Worm (Caenorhabditis elegans) whole organism, young adult: ENCODE measurements around the gene ace-4.

Experiments
- B0019.2 ChIP-seq: fragments of 200-800 bp; sonication (Bioruptor generic); conservative IDR thresholded peaks from 2 replicates; pipeline ENCODE4 v1.3.6; 2022; ENCODE audit warnings: missing genetic modification reagents, missing genetic modification characterization, missing compliant biosample characterization
- B0035.1 ChIP-seq: sonication (generic microtip); optimal IDR thresholded peaks from 2 replicates; lab custom pipeline; 2016; ENCODE audit warnings: missing genetic modification characterization, mild to moderate bottlenecking, missing compliant biosample characterization, missing genotype, missing genetic modification reagents
- F37B4.10 ChIP-seq: fragments of 200-800 bp; sonication (Bioruptor generic); IDR thresholded peaks from 2 replicates; pipeline ENCODE4 v1.3.6; 2022; ENCODE audit warnings: missing genetic modification characterization, missing compliant biosample characterization
- F49E8.2 ChIP-seq: sonication (generic microtip); optimal IDR thresholded peaks from 3 replicates; lab custom pipeline; 2017; ENCODE audit warnings: missing genetic modification characterization, mild to moderate bottlenecking, missing compliant biosample characterization, antibody characterized with exemption, moderate library complexity; ENCODE audit not compliant: insufficient read depth
- F52B5.7 ChIP-seq: sonication (generic microtip); optimal IDR thresholded peaks from 2 replicates; lab custom pipeline; 2016; ENCODE audit warnings: mild to moderate bottlenecking, missing genetic modification characterization, missing compliant biosample characterization
- F55B11.4 ChIP-seq: sonication (generic microtip); optimal IDR thresholded peaks from 2 replicates; lab custom pipeline; 2016; ENCODE audit warnings: missing compliant biosample characterization, missing genetic modification characterization, borderline replicate concordance; ENCODE audit not compliant: insufficient read depth
- T07F8.4 ChIP-seq: sonication (generic microtip); optimal IDR thresholded peaks from 2 replicates; lab custom pipeline; 2016; ENCODE audit warnings: mild to moderate bottlenecking, missing genetic modification characterization, moderate library complexity, missing compliant biosample characterization
- Y53G8AR.9 ChIP-seq: fragments of 200-800 bp; sonication (Bioruptor generic); conservative IDR thresholded peaks from 2 replicates; pipeline ENCODE4 v1.3.6; 2022; ENCODE audit warnings: missing genetic modification reagents, missing genetic modification characterization, missing compliant biosample characterization
- Y95B8A.8 ChIP-seq: fragments of 200-800 bp; sonication (Bioruptor generic); IDR thresholded peaks from 2 replicates; pipeline ENCODE4 v1.3.6; 2022; ENCODE audit warnings: missing genetic modification reagents, missing genetic modification characterization, missing compliant biosample characterization
- ama-1 ChIP-seq, 3 experiments: fragments of 150-350 bp in 1 of 3; sonication (generic microtip) in 2 of 3; optimal IDR thresholded peaks; 2 replicates each; lab custom pipeline; 2014 to 2018; ENCODE audit warnings: missing biosample characterization in 2 of 3, missing genetic modification characterization in 2 of 3, missing genetic modification reagents in 2 of 3
- aptf-2 ChIP-seq: fragments of 200-800 bp; sonication (Bioruptor generic); conservative IDR thresholded peaks from 2 replicates; pipeline ENCODE4 v1.3.6; 2022; ENCODE audit warnings: missing genetic modification reagents, missing genetic modification characterization, missing compliant biosample characterization
- atf-7 ChIP-seq: sonication (generic microtip); optimal IDR thresholded peaks from 2 replicates; lab custom pipeline; 2017; ENCODE audit warnings: mild to moderate bottlenecking, missing genetic modification characterization, missing compliant biosample characterization
- bed-2 ChIP-seq: fragments of 200-800 bp; sonication (Bioruptor generic); IDR thresholded peaks from 2 replicates; pipeline ENCODE4 v1.3.6; 2022; ENCODE audit warnings: missing genetic modification reagents, missing genetic modification characterization, missing compliant biosample characterization
- ceh-58 ChIP-seq: fragments of 200-800 bp; sonication (Bioruptor generic); IDR thresholded peaks from 2 replicates; pipeline ENCODE4 v1.3.6; 2022; ENCODE audit warnings: missing genetic modification characterization, missing compliant biosample characterization
- ceh-91 ChIP-seq: fragments of 200-800 bp; sonication (Bioruptor generic); IDR thresholded peaks from 2 replicates; pipeline ENCODE4 v1.3.6; 2022; ENCODE audit warnings: missing genetic modification reagents, missing genetic modification characterization, missing compliant biosample characterization
- dpff-1 ChIP-seq: sonication (generic microtip); optimal IDR thresholded peaks from 2 replicates; lab custom pipeline; 2017; ENCODE audit warnings: mild to moderate bottlenecking, missing genetic modification characterization, missing compliant biosample characterization
- dpl-1 ChIP-seq: fragments of 150-350 bp; optimal IDR thresholded peaks from 2 replicates; lab custom pipeline; 2014; ENCODE audit warnings: missing biosample characterization, missing genetic modification reagents, missing genetic modification characterization
- efl-1 ChIP-seq: fragments of 150-350 bp; optimal IDR thresholded peaks from 2 replicates; lab custom pipeline; 2014; ENCODE audit warnings: missing biosample characterization, missing genetic modification reagents, missing genetic modification characterization
- egl-44 ChIP-seq: fragments of 200-800 bp; sonication (Bioruptor generic); IDR thresholded peaks from 2 replicates; pipeline ENCODE4 v1.3.6; 2022; ENCODE audit warnings: missing genetic modification reagents, missing genetic modification characterization, missing compliant biosample characterization
- egrh-3 ChIP-seq: fragments of 200-800 bp; sonication (Bioruptor generic); IDR thresholded peaks from 2 replicates; pipeline ENCODE4 v1.3.6; 2022; ENCODE audit warnings: missing genetic modification reagents, missing genetic modification characterization, missing compliant biosample characterization
- ets-4 ChIP-seq: fragments of 200-800 bp; sonication (Bioruptor generic); optimal IDR thresholded peaks from 2 replicates; lab custom pipeline; 2018; ENCODE audit warnings: mild to moderate bottlenecking, missing genetic modification characterization, missing compliant biosample characterization
- fkh-3 ChIP-seq: sonication (generic microtip); optimal IDR thresholded peaks from 2 replicates; lab custom pipeline; 2016; ENCODE audit warnings: mild to moderate bottlenecking, missing genetic modification characterization, missing compliant biosample characterization
- gei-17 ChIP-seq: fragments of 200-800 bp; sonication (Bioruptor generic); optimal IDR thresholded peaks from 2 replicates; lab custom pipeline; 2018; ENCODE audit warnings: mild to moderate bottlenecking, missing genetic modification characterization, missing compliant biosample characterization
- hlh-26 ChIP-seq: fragments of 200-800 bp; sonication (Bioruptor generic); conservative IDR thresholded peaks from 2 replicates; pipeline ENCODE4 v1.3.6; 2022; ENCODE audit warnings: missing genetic modification reagents, missing genetic modification characterization, missing compliant biosample characterization
- hmg-20 ChIP-seq: fragments of 200-800 bp; sonication (Bioruptor generic); IDR thresholded peaks from 2 replicates; pipeline ENCODE4 v1.3.6; 2022; ENCODE audit warnings: missing genetic modification reagents, missing genetic modification characterization, missing compliant biosample characterization
- lag-1 ChIP-seq: fragments of 200-800 bp; sonication (Bioruptor generic); IDR thresholded peaks from 2 replicates; pipeline ENCODE4 v1.3.6; 2022; ENCODE audit warnings: missing genetic modification reagents, missing genetic modification characterization, missing compliant biosample characterization
- let-526 ChIP-seq: fragments of 200-800 bp; sonication (Bioruptor generic); IDR thresholded peaks from 2 replicates; pipeline ENCODE4 v1.3.6; 2022; ENCODE audit warnings: missing genetic modification reagents, missing genetic modification characterization, missing compliant biosample characterization
- lin-54 ChIP-seq: fragments of 200-800 bp; sonication (Bioruptor generic); optimal IDR thresholded peaks from 2 replicates; lab custom pipeline; 2018; ENCODE audit warnings: mild to moderate bottlenecking, missing genetic modification characterization, missing compliant biosample characterization
- lsl-1 ChIP-seq: fragments of 200-800 bp; sonication (Bioruptor generic); optimal IDR thresholded peaks from 2 replicates; lab custom pipeline; 2018; ENCODE audit warnings: mild to moderate bottlenecking, missing genetic modification characterization, moderate library complexity, missing compliant biosample characterization
- lsy-27 ChIP-seq: sonication (generic microtip); optimal IDR thresholded peaks from 2 replicates; lab custom pipeline; 2017; ENCODE audit warnings: missing genetic modification characterization, mild to moderate bottlenecking, missing compliant biosample characterization, antibody characterized with exemption, missing genotype, borderline replicate concordance; ENCODE audit not compliant: insufficient read depth
- madf-3 ChIP-seq: fragments of 200-800 bp; sonication (Bioruptor generic); IDR thresholded peaks from 2 replicates; pipeline ENCODE4 v1.3.6; 2022; ENCODE audit warnings: missing genetic modification reagents, missing genetic modification characterization, missing compliant biosample characterization
- madf-6 ChIP-seq: fragments of 200-800 bp; sonication (Bioruptor generic); IDR thresholded peaks from 2 replicates; pipeline ENCODE4 v1.3.6; 2022; ENCODE audit warnings: missing genetic modification reagents, missing genetic modification characterization, missing compliant biosample characterization
- nfya-1 ChIP-seq: sonication (generic microtip); optimal IDR thresholded peaks from 2 replicates; lab custom pipeline; 2017; ENCODE audit warnings: antibody characterized with exemption, missing compliant biosample characterization, missing genetic modification characterization, borderline replicate concordance; ENCODE audit not compliant: insufficient read depth
- nfyb-1 ChIP-seq: fragments of 200-800 bp; sonication (Bioruptor generic); IDR thresholded peaks from 2 replicates; pipeline ENCODE4 v1.3.6; 2022; ENCODE audit warnings: missing genetic modification reagents, missing genetic modification characterization, missing compliant biosample characterization
- nhr-120 ChIP-seq: fragments of 200-800 bp; sonication (Bioruptor generic); IDR thresholded peaks from 2 replicates; pipeline ENCODE4 v1.3.6; 2022; ENCODE audit warnings: missing genetic modification characterization, missing compliant biosample characterization
- nhr-27 ChIP-seq: fragments of 200-800 bp; sonication (Bioruptor generic); optimal IDR thresholded peaks from 2 replicates; lab custom pipeline; 2018; ENCODE audit warnings: mild to moderate bottlenecking, missing genetic modification characterization, moderate library complexity, missing compliant biosample characterization
- nhr-80 ChIP-seq: sonication (generic microtip); optimal IDR thresholded peaks from 2 replicates; lab custom pipeline; 2016; ENCODE audit warnings: missing genetic modification characterization, missing compliant biosample characterization
- pbrm-1 ChIP-seq: fragments of 200-800 bp; sonication (Bioruptor generic); IDR thresholded peaks from 2 replicates; pipeline ENCODE4 v1.3.6; 2022; ENCODE audit warnings: missing genetic modification reagents, missing genetic modification characterization, missing compliant biosample characterization
- pha-4 ChIP-seq: fragments of 150-350 bp; sonication (generic microtip); optimal IDR thresholded peaks from 2 replicates; lab custom pipeline; 2014; ENCODE audit warnings: missing biosample characterization, missing genetic modification reagents, missing genetic modification characterization
- snpc-1.1 ChIP-seq: sonication (generic microtip); optimal IDR thresholded peaks from 2 replicates; lab custom pipeline; 2017; ENCODE audit warnings: missing genetic modification characterization, mild to moderate bottlenecking, missing compliant biosample characterization, antibody characterized with exemption, moderate library complexity, missing genotype, missing genetic modification reagents; ENCODE audit not compliant: insufficient read depth
- snpc-1.3 ChIP-seq: sonication (generic microtip); optimal IDR thresholded peaks from 2 replicates; lab custom pipeline; 2017; ENCODE audit warnings: missing genetic modification characterization, mild to moderate bottlenecking, missing compliant biosample characterization, antibody characterized with exemption, moderate library complexity, missing genotype, missing genetic modification reagents; ENCODE audit not compliant: insufficient read depth
- sptf-2 ChIP-seq: fragments of 200-800 bp; sonication (Bioruptor generic); optimal IDR thresholded peaks from 2 replicates; lab custom pipeline; 2018; ENCODE audit warnings: mild to moderate bottlenecking, missing genetic modification characterization, missing compliant biosample characterization
- tbp1 ChIP-seq: fragments of 200-800 bp; sonication (Bioruptor generic); optimal IDR thresholded peaks from 2 replicates; lab custom pipeline; 2018; ENCODE audit warnings: mild to moderate bottlenecking, missing genetic modification characterization, missing compliant biosample characterization
- tlf-1 ChIP-seq: fragments of 200-800 bp; sonication (Bioruptor generic); optimal IDR thresholded peaks from 2 replicates; lab custom pipeline; 2018; ENCODE audit warnings: mild to moderate bottlenecking, missing genetic modification characterization, missing compliant biosample characterization
- unc-62 ChIP-seq: fragments of 150-350 bp; optimal IDR thresholded peaks from 2 replicates; lab custom pipeline; 2014; ENCODE audit warnings: missing biosample characterization, missing genetic modification reagents, missing genetic modification characterization
- zfh-2 ChIP-seq: fragments of 200-800 bp; sonication (Bioruptor generic); conservative IDR thresholded peaks from 2 replicates; pipeline ENCODE4 v1.3.6; 2022; ENCODE audit warnings: missing genetic modification reagents, missing genetic modification characterization, missing compliant biosample characterization
- ztf-25 ChIP-seq: fragments of 200-800 bp; sonication (Bioruptor generic); IDR thresholded peaks from 2 replicates; pipeline ENCODE4 v1.3.6; 2022; ENCODE audit warnings: missing genetic modification reagents, missing genetic modification characterization, missing compliant biosample characterization

The ace-4 gene

ce11 chrII:14251400-14251940 lies 53.6 kb downstream of the ace-4 start (continued):
- TF ChIP-seq B0019.2 (GFP tag; lab: Robert Waterston, UW), result peak; percentile 68
- TF ChIP-seq lin-54 (GFP tag; lab: Kevin White, UChicago), result peak; percentile 98
- TF ChIP-seq dpff-1 (tag; lab: Kevin White, UChicago), result peak; percentile 69
- peak; percentile 66; the same call in 1 of the 2 replicates for TF ChIP-seq F37B4.10 (GFP tag; lab: Robert Waterston, UW)
- TF ChIP-seq let-526 (GFP tag; lab: Robert Waterston, UW), result 0 out of 2 replicates have a peak, but pooled peaks have one; percentile 73
- peak; percentile 96 for TF ChIP-seq atf-7 (tag; lab: Kevin White, UChicago)
- TF ChIP-seq nfya-1 (tag; lab: Kevin White, UChicago), result no peak
- TF ChIP-seq F49E8.2, result peak; percentile 35
- TF ChIP-seq unc-62 (GFP tag; lab: Kevin White, UChicago), result no peak
- peak; percentile 74 for TF ChIP-seq hmg-20 (GFP tag; lab: Robert Waterston, UW)
- TF ChIP-seq nhr-27 (tag; lab: Kevin White, UChicago), result peak; percentile 65
- no peak for TF ChIP-seq pha-4
- peak; percentile 73 for TF ChIP-seq ceh-91
- no peak for TF ChIP-seq snpc-1.1 (tag; lab: Kevin White, UChicago)
- TF ChIP-seq tlf-1, result peak; percentile 96
- peak; percentile 87 for TF ChIP-seq nhr-80 (tag; lab: Kevin White, UChicago)
- peak; percentile 56 for TF ChIP-seq fkh-3 (tag; lab: Kevin White, UChicago)
- no peak for TF ChIP-seq snpc-1.3 (tag; lab: Kevin White, UChicago)
- peak; percentile 98 for TF ChIP-seq zfh-2
- peak; percentile 85 for TF ChIP-seq B0035.1
- TF ChIP-seq F55B11.4 (tag; lab: Kevin White, UChicago), result no peak
- peak; percentile 94 for TF ChIP-seq madf-3 (GFP tag; lab: Robert Waterston, UW)
- peak; percentile 90 for TF ChIP-seq madf-6 (GFP tag; lab: Robert Waterston, UW)
- peak; percentile 43 for TF ChIP-seq T07F8.4 (tag; lab: Kevin White, UChicago)
- TF ChIP-seq ztf-25 (GFP tag; lab: Robert Waterston, UW), result 0 out of 2 replicates have a peak, but pooled peaks have one; percentile 63
- TF ChIP-seq pbrm-1 (GFP tag; lab: Robert Waterston, UW), result peak; percentile 76
- TF ChIP-seq tbp1 (GFP tag; lab: Kevin White, UChicago), result peak; percentile 66
- no peak for TF ChIP-seq hlh-26 (GFP tag; lab: Robert Waterston, UW)
- TF ChIP-seq efl-1, result peak; percentile 76
- TF ChIP-seq aptf-2, result peak; percentile 36; the same call in 1 of the 2 replicates
- peak; percentile 80 for TF ChIP-seq Y95B8A.8 (GFP tag; lab: Robert Waterston, UW)
- TF ChIP-seq ama-1 (optimal IDR thresholded peaks at IDR 0.05; lab: Kevin White, UChicago), result no peak
- peak; percentile 45 for TF ChIP-seq ama-1 (GFP tag; optimal IDR thresholded peaks at IDR 0.05; lab: Kevin White, UChicago)
- peak; percentile 61 for TF ChIP-seq egrh-3 (GFP tag; lab: Robert Waterston, UW)
- TF ChIP-seq lsl-1, result peak; percentile 66
- peak; percentile 95 for TF ChIP-seq egl-44
- TF ChIP-seq nhr-120 (GFP tag; lab: Robert Waterston, UW), result no peak
- peak; percentile 97 for TF ChIP-seq ets-4
- peak; percentile 76; the same call in 1 of the 2 replicates for TF ChIP-seq ceh-58 (GFP tag; lab: Robert Waterston, UW)
- TF ChIP-seq sptf-2, result no peak
- peak; percentile 96 for TF ChIP-seq nfyb-1 (GFP tag; lab: Robert Waterston, UW)
- peak; percentile 71 for TF ChIP-seq bed-2
- no peak for TF ChIP-seq lag-1
- peak; percentile 92 for TF ChIP-seq dpl-1
- TF ChIP-seq lsy-27 (tag; lab: Kevin White, UChicago), result no peak
- peak; percentile 96 for TF ChIP-seq F52B5.7 (tag; lab: Kevin White, UChicago)
- TF ChIP-seq Y53G8AR.9 (GFP tag; lab: Robert Waterston, UW), result peak; percentile 93
- peak; percentile 71 for TF ChIP-seq gei-17
